Fruit fly (Drosophila melanogaster): ENCODE results near the gene Tim9a.

Tim9a gene

DNA sequence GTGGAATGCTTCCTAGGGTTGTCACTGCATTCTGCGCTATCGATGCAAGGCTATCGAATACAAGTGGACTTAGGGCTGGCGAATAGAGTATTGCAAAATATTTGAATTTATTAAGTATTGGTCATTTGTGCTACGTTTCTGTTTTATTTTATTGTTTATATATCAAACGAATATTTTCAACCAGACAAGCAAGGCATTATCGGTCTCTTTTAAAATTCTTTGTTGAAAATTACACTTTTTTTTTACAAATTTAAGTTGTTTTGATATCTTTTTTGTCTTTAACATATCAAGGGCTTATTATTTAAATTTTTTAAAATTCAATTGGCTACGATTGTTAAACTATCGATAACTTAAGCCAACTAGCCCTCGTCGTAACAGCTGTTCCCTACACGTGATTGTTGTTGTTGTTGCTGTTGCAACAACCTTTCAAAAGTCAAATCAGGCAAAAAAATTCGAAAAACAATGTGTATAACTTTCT, 2.4 kb downstream of the Tim9a start, which contains the start of the genes Ype and CG1662 (continued):
- TF ChIP-seq CG15336 (GFP tag; IDR thresholded peaks at IDR 0.05) (peak; percentile 58), Blimp-1 (GFP tag; optimal IDR thresholded peaks at IDR 0.05) (peak; percentile 39), Smox (GFP tag; optimal IDR thresholded peaks at IDR 0.05) (peak; percentile 70), CG32006 (GFP tag; optimal IDR thresholded peaks at IDR 0.05) (peak; percentile 75), CG11294 (GFP tag; IDR thresholded peaks at IDR 0.05) (no peak; the same call in 1 of the 2 replicates), dac (GFP tag; optimal IDR thresholded peaks at IDR 0.05) (peak; percentile 29), Eip78C (GFP tag) (peak; percentile 87), Sox15 (GFP tag; optimal IDR thresholded peaks at IDR 0.05) (peak; percentile 66), vri (GFP tag; optimal IDR thresholded peaks at IDR 0.05) (peak; percentile 29), pdm3 (GFP tag; optimal IDR thresholded peaks at IDR 0.05) (peak; percentile 81), fd59A (GFP tag; optimal IDR thresholded peaks at IDR 0.05) (peak; percentile 43), Ets21C (GFP tag; optimal IDR thresholded peaks at IDR 0.05) (peak; percentile 73), esn (GFP tag; optimal IDR thresholded peaks at IDR 0.05) (peak; percentile 81), CG4318 (GFP tag; optimal IDR thresholded peaks at IDR 0.05) (peak; percentile 61), CG6163 (GFP tag; IDR thresholded peaks at IDR 0.05) (0 out of 3 replicates have a peak, but pooled peaks have one; percentile 31), dsx (GFP tag; optimal IDR thresholded peaks at IDR 0.05; ENCODE audit: poor library complexity, severe bottlenecking) (peak; percentile 63), CG34406 (GFP tag; optimal IDR thresholded peaks at IDR 0.05) (peak; percentile 57), topi (GFP tag; optimal IDR thresholded peaks at IDR 0.05) (peak; percentile 71), CG11902 (GFP tag; optimal IDR thresholded peaks at IDR 0.05) (peak; percentile 55), eg (GFP tag; IDR thresholded peaks at IDR 0.05) (peak; percentile 68; the same call in 2 of the 3 replicates), CG1621 (tag; optimal IDR thresholded peaks at IDR 0.05) (peak; percentile 38), CG3919 (GFP tag; optimal IDR thresholded peaks at IDR 0.05) (peak; percentile 69), CG6854 (GFP tag; optimal IDR thresholded peaks at IDR 0.05) (no peak), acj6 (GFP tag; optimal IDR thresholded peaks at IDR 0.05) (peak; percentile 73), CG8319 (GFP tag; optimal IDR thresholded peaks at IDR 0.05) (peak; percentile 38), CG6808 (GFP tag; optimal IDR thresholded peaks at IDR 0.05) (peak; percentile 55), fkh (GFP tag; optimal IDR thresholded peaks at IDR 0.05) (peak; percentile 99), fd85E (GFP tag; optimal IDR thresholded peaks at IDR 0.05) (no peak), lz (GFP tag; optimal IDR thresholded peaks at IDR 0.05) (peak; percentile 78), CG8119 (GFP tag; IDR thresholded peaks at IDR 0.05) (peak; percentile 34; the same call in 1 of the 3 replicates), Ets96B (tag; optimal IDR thresholded peaks at IDR 0.05) (peak; percentile 60), CG10669 (GFP tag; optimal IDR thresholded peaks at IDR 0.05) (peak; percentile 63)

DNA sequence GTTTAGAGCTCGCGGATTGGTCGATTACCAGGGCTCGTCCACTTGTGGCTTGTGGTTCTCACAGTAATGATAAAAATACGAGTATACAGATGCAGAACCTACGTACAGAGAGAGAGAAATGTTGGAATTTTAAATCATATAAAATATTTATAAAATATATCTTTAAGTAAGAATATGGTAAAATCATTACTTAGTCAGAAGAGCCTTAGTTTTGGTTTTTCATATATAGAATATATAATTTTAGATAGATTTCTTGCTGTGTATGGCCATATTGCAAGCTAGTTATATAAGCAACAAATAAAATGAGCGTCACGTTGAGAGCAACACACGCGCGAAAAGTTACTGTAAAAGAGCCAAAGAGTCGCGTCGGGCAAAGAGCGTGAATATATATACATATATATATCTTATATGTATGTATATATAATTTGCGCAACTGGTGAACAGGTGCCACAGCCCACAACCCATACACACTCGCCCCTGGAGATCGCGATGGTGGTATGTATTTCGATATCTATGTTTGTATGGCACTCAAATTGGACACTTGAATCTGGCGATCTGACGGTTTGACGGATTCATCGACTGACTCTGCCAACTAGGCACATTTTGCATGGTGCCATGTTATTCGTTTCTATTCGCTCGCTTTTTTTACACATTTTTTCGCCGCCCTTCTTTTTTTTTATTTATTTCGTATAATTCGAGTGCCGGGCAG, 5.6 kb downstream of the Tim9a start:
- TF ChIP-seq esn (GFP tag; optimal IDR thresholded peaks at IDR 0.05) (peak; percentile 40), Ets21C (GFP tag; optimal IDR thresholded peaks at IDR 0.05) (no peak), lz (GFP tag; optimal IDR thresholded peaks at IDR 0.05) (peak; percentile 2), Hr38 (GFP tag; optimal IDR thresholded peaks at IDR 0.05) (no peak), CG6808 (GFP tag; optimal IDR thresholded peaks at IDR 0.05) (peak; percentile 63), dsx (GFP tag; optimal IDR thresholded peaks at IDR 0.05; ENCODE audit: poor library complexity, severe bottlenecking) (peak; percentile 72), CG32006 (GFP tag; optimal IDR thresholded peaks at IDR 0.05) (peak; percentile 73), Sox15 (GFP tag; optimal IDR thresholded peaks at IDR 0.05) (no peak), svp (GFP tag) (peak; percentile 24), Met (GFP tag; optimal IDR thresholded peaks at IDR 0.05) (peak; percentile 27), CG10669 (GFP tag; optimal IDR thresholded peaks at IDR 0.05) (peak; percentile 50), fd85E (GFP tag; optimal IDR thresholded peaks at IDR 0.05) (no peak), CG34406 (GFP tag; optimal IDR thresholded peaks at IDR 0.05) (peak; percentile 59), CG6792 (GFP tag; optimal IDR thresholded peaks at IDR 0.05) (peak; percentile 15), CG16779 (tag; optimal IDR thresholded peaks at IDR 0.05) (peak; percentile 11), CG8319 (GFP tag; optimal IDR thresholded peaks at IDR 0.05) (peak; percentile 20), Smox (GFP tag; optimal IDR thresholded peaks at IDR 0.05) (no peak), Gug (GFP tag; IDR thresholded peaks at IDR 0.05) (peak; percentile 82), dac (GFP tag; optimal IDR thresholded peaks at IDR 0.05) (no peak), Blimp-1 (GFP tag; optimal IDR thresholded peaks at IDR 0.05) (no peak), CG8119 (GFP tag; IDR thresholded peaks at IDR 0.05) (peak; percentile 85), CG6854 (GFP tag; optimal IDR thresholded peaks at IDR 0.05) (no peak), salr (GFP tag; optimal IDR thresholded peaks at IDR 0.05) (peak in 1 of 2 experiments; percentile 29), cyc (GFP tag; optimal IDR thresholded peaks at IDR 0.05) (peak; percentile 20), Eip93F (GFP tag; optimal IDR thresholded peaks at IDR 0.05) (no peak), Ets96B (tag; optimal IDR thresholded peaks at IDR 0.05) (peak; percentile 74), CG10631 (GFP tag; optimal IDR thresholded peaks at IDR 0.05) (peak; percentile 74), vri (GFP tag; optimal IDR thresholded peaks at IDR 0.05) (peak; percentile 67), Sox102F (GFP tag; optimal IDR thresholded peaks at IDR 0.05) (no peak), Sox14 (GFP tag; optimal IDR thresholded peaks at IDR 0.05) (no peak), CG1621 (tag; optimal IDR thresholded peaks at IDR 0.05) (no peak), Hr4 (GFP tag; optimal IDR thresholded peaks at IDR 0.05) (peak; percentile 45)
